Fruit fly (Drosophila melanogaster) Kc167 (cell line): Measurements from ENCODE around the gene CG31538.

Source experiments
- Myc ChIP-seq: fragments of >200 bp; optimal IDR thresholded peaks from 2 replicates; lab custom pipeline; 2017; ENCODE audit warnings: missing external identifiers
- Sin3A ChIP-seq: fragments of >200 bp; optimal IDR thresholded peaks from 2 replicates; lab custom pipeline; 2018; ENCODE audit warnings: missing external identifiers
- h ChIP-seq: fragments of >200 bp; optimal IDR thresholded peaks from 3 replicates; lab custom pipeline; 2018; ENCODE audit warnings: missing external identifiers
- insv ChIP-seq: fragments of >200 bp; optimal IDR thresholded peaks from 3 replicates; lab custom pipeline; 2018; ENCODE audit warnings: missing external identifiers
- psq ChIP-seq: fragments of >200 bp; optimal IDR thresholded peaks from 2 replicates; lab custom pipeline; 2017; ENCODE audit warnings: missing external identifiers
- ttk ChIP-seq: sonication (Bioruptor generic); optimal IDR thresholded peaks from 2 replicates; lab custom pipeline; 2017; ENCODE audit warnings: missing external identifiers

Gene CG31538

DNA sequence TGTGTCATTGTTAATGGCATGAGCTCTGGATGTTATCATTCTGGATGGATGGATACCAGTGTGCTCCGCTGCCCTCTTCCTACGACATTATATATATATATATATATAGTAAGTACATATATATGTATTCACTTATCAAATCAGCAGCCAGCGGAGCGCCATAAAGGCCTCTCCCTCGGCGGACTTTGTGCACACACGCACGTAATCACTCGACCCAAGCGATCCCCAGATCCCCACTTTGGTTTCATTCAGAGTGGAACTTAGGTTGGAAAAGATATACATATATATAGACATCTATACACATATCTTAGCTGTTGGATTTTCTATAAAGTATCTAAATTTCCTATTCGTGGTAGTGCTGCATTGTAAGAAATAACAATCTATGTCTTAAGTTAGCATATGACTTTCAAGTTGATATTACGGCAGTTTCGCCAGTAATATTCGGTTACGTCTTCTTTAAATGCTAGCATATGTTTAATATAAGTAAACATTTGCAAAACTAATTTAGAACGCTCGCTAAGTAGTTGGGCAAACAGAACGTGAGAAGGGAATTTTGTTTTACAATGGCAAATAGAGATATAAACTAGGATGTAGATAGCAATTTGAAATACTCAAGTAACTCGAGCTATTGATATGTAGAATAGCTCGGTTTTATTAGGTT lies 30.6 kb upstream of the CG31538 start:
- TF ChIP-seq insv = no peak
- no peak for TF ChIP-seq Sin3A (lab: Kevin White, UChicago)
- TF ChIP-seq psq (lab: Kevin White, UChicago) = no peak

DNA sequence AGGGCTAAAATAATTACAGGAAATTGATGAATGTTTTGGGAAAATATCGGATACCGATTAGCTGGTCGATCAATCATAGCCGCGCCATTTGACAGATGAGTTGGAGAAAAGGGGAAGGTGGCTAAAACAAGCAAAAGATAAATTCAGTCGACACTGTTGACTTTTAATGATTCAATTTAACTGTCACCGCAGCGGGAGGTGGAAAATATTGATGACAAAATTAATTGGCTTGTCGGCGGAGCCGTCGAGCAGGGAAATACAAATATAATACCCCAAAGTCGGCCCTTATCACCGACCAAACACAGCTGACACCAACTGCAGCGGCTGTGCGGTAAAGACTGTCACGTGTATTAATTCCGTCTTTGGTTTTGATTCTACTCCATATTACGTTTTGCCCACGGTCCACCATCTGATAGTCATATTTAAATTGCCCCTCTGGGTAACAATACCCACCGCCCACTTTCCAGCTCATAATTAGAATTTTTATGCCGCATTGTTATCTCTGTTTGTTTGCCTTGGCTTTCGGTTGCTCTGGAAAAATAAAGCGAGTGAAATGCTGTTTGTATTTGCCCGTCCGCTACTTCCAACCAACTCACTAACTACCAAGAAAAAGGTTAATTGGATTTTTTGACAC lies 28.3 kb upstream of the CG31538 start:
- TF ChIP-seq psq (lab: Kevin White, UChicago) = no peak
- TF ChIP-seq Myc (lab: Kevin White, UChicago) = no peak
- TF ChIP-seq h = no peak
- TF ChIP-seq Sin3A (lab: Kevin White, UChicago) = no peak
- no peak for TF ChIP-seq insv

DNA sequence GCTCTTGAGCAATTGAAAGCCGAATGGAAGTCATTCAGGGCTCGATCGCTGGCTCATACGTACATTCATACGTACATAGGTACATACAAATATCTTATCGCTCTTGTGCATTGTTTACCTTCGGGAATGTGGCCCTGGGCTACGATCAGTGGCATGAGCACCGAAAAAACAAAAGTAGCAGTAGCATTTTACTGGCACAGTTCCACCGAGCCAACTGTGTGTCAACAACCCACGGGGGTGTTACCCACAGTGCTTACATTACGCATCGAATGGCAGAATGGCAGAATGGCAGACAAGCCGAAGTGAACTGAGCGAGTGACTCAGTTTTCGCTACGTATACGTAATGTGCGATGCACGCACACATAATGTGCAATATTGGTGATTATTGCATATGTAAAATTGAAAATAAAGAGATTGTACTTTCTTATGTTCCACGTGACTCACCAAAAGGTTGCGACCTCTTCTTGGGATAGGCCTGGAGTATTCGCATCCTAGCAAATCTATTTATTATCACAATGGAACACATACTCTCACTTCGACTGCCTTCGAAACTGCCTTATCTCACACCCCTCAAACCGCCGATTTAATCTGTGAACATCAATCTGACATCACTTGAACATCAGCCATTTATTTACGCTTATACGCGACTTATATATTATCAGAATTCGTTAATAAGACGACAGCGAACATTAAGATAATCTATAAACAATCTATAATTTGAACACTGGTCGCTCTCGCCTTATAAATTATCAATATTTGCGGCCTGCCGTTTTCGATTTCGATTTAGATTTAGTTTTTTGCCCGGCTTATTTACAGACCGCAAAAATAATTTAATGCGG lies 25.5 kb upstream of the CG31538 start:
- no peak for TF ChIP-seq insv
- TF ChIP-seq Sin3A (lab: Kevin White, UChicago) = no peak

DNA sequence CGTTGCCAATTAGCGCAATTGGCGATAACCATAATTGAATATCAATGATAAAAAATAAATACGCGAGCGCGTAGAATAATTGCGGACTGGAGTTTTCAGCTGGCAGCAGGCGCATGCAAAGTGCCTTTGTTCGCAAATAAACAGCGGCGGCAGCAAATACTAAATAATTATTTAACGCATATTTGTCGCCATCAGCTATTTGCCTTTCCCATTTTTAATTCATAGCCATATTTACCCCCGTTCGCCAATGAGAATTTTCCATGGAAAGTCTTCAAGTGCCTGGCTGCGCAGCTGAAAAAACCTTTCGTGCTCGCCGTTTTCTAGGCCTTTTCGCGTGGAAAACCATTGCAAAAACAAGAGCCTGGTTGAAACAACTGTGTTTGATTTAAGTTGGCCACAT lies 24.3 kb upstream of the CG31538 start:
- TF ChIP-seq psq (lab: Kevin White, UChicago) (no peak), Myc (lab: Kevin White, UChicago) (no peak), ttk (lab: Kevin White, UChicago) (no peak), Sin3A (lab: Kevin White, UChicago) (no peak), insv (no peak), h (no peak)

DNA sequence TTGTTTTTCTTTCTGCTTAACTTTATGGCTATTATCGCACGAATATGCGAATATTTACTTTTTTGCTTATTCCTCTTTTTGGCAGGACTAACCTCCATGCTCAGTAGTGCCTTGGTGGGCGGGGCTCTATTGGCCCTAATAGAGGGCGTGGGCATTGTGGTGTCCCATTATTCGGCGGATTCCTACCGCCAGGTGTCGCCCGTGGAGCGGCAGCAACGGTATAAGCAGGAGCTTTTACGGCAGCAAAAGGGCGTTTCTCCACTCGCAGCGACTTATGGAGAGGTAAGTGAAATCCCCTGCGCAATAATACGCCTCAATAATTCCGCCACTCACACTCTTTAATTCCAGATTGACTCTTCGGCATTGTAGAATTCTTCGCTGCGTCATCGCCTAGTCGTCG lies 23.0 kb upstream of the CG31538 start:
- TF ChIP-seq ttk (lab: Kevin White, UChicago) (no peak), psq (lab: Kevin White, UChicago) (no peak), insv (no peak), h (no peak), Sin3A (lab: Kevin White, UChicago) (no peak), Myc (lab: Kevin White, UChicago) (no peak)

DNA sequence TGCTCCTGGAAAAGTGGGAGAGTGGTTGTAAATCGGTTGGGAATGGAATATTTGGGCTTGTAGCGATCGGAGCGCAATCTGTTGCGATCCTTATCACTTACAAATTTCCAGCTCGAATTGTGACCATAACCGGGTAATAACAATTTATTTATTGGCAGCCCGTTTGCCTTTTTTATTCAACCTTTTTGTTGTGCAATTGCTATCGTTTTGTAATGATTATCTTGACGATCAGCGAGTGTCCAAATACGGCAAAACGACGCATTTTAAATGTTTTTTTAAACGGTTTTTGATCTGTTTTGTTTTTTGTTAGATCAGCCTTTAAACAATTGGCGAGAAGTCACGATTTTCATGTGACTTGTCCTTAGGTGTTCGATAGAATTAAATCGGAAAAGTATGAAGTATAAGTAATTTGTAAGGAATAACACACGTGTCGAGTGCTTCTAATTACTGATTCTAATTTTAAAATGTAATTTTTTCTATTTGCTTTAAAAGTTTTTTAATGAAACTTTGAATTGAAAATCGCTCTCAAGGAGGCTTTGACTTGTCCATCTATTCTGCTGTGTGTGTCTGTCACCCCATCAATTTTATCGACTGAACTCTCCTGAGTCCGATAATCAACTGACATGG lies 22.0 kb upstream of the CG31538 start, which contains the start of gene Tim17b1:
TSS of gene Tim17b1 (plus strand) at position 577 of the 627 bp plus-strand sequence.
- TF ChIP-seq Myc (lab: Kevin White, UChicago) (no peak), psq (lab: Kevin White, UChicago) (no peak), insv (no peak), h (no peak), ttk (lab: Kevin White, UChicago) (no peak), Sin3A (lab: Kevin White, UChicago) (no peak)

DNA sequence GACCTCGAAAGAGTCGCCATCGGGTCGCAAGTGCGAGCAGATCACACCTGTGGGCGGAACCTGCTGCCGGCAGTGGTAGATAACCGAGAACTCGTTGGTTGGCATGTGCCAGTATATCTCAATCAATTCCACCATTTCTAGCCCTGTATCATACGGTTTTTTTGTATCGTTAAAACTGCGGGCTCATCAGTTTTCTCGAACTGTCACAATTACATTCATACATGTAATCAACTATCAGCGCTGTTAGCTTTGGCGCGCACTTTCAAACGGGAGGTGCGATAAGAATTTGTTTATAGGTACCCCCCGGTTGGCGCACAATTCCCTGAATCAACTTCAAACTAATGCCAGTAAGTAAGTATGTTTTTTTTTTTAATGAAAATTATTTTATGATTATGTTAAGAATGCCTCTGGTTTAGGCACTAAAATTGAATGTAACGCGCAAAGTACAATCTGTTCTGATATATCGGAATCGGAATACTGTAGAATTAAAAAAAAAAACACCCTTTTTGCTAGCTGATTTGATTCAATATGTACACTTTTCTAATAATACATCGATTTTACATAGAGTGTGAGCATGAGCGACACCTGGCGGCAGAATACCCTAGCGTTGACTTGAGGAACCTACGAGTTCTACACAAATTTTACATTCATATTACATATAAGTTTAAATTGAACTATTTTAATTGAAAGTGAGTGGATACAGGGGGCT lies 21.1 kb upstream of the CG31538 start:
- TF ChIP-seq Myc (lab: Kevin White, UChicago) = no peak
- TF ChIP-seq ttk (lab: Kevin White, UChicago) = no peak
- no peak for TF ChIP-seq Sin3A (lab: Kevin White, UChicago)
- TF ChIP-seq insv = no peak
- TF ChIP-seq psq (lab: Kevin White, UChicago) = no peak
- no peak for TF ChIP-seq h

DNA sequence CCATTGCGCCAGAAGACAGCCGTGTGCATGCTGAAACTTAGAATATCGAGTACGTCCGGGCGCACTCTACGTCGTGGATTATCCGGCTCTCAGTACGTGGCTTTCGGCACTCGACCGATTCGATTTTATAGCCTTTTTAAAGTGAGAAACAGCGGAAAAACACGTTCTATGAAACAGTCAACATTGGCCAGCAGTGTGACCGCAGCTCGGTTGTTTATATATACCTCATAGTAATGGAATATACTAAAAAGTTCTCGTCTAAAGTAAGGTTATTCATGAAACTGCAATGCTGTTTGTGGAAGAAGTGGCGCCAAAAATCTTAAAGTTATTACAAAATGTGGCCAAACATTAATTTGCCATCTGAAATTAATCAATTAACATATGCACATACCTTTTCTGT lies 19.7 kb upstream of the CG31538 start:
- TF ChIP-seq Sin3A (lab: Kevin White, UChicago) = no peak
- no peak for TF ChIP-seq Myc (lab: Kevin White, UChicago)
- no peak for TF ChIP-seq ttk (lab: Kevin White, UChicago)
- TF ChIP-seq h = no peak
- TF ChIP-seq psq (lab: Kevin White, UChicago) = no peak
- no peak for TF ChIP-seq insv

DNA sequence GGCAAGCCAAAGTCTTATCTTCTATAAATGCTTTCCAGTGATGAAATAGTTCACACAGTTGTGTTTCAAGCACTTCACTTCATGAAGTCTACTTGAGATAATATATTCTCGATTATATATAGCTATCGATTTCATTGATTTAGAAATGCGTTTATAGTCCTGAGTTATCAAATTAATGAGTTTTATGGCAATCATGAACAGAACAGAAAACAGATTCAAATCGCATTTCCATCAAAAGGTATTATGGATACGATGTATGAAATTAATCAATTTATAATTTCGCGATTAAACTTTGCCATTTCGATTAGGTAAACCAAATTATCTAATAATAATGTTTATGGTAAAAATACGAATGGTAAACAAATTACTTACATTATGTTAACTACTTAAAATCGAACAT lies 17.5 kb upstream of the CG31538 start:
- TF ChIP-seq psq (lab: Kevin White, UChicago) (no peak), Sin3A (lab: Kevin White, UChicago) (no peak), insv (no peak), ttk (lab: Kevin White, UChicago) (no peak), Myc (lab: Kevin White, UChicago) (no peak), h (no peak)

DNA sequence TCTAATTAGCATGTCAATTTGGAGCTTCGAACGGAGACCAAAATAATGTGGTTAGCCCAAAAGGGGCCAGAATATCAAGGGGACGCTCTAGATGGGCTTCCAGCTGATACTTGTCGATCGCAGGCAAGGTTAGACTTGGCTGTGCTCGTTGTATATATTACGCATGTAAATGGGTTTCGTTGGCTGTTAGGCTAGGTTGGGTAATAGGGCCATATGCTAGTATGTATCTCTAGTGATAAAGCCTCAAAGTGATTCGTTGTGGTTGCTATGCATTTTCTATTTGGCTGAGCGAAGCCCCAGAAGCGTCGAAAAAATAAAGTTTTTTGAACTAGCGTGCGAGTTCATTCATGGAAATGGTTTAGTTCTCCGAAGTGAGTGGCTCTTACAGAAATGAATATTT lies 13.1 kb upstream of the CG31538 start:
- no peak for TF ChIP-seq ttk (lab: Kevin White, UChicago)

DNA sequence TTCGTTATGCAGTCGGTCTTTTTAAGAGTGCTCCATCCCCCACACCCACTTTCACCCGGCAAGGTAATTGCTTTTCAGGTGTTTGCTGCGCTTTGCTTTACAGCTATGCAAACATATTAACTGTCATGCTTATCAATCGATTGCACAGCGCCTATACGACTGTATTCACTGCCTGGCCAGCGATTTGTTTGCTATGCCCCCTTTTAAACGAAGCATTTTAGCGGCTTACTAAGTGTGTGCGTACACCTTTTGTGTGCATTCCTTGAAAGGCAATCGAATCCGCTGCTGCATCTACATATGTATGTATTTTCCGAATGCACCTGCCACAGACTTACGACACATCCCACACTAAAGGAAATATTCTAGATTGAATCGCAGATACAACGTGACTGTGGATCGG lies 10.3 kb upstream of the CG31538 start:
- no peak for TF ChIP-seq Sin3A (lab: Kevin White, UChicago)
- no peak for TF ChIP-seq ttk (lab: Kevin White, UChicago)
- no peak for TF ChIP-seq Myc (lab: Kevin White, UChicago)
- TF ChIP-seq h = no peak
- no peak for TF ChIP-seq psq (lab: Kevin White, UChicago)
- no peak for TF ChIP-seq insv
